Worm (Caenorhabditis elegans) whole organism, midembryonic: ENCODE results near the gene daf-37.

Experiments used
- T22C8.4 ChIP-seq: fragments of 200-800 bp; sonication (Bioruptor generic); IDR thresholded peaks from 2 replicates; pipeline ENCODE4 v1.3.6; 2022; ENCODE audit warnings: missing genetic modification characterization, missing compliant biosample characterization
- cog-1 ChIP-seq: sonication (generic microtip); optimal IDR thresholded peaks from 2 replicates; lab custom pipeline; 2016; ENCODE audit warnings: missing genetic modification characterization, missing compliant biosample characterization
- flt-1 ChIP-seq: fragments of 200-800 bp; sonication (Bioruptor generic); IDR thresholded peaks from 2 replicates; pipeline ENCODE4 v1.3.6; 2022; ENCODE audit warnings: missing genetic modification characterization, missing compliant biosample characterization
- klf-2 ChIP-seq: fragments of 200-800 bp; sonication (Bioruptor generic); conservative IDR thresholded peaks from 2 replicates; pipeline ENCODE4 v1.3.6; 2022; ENCODE audit warnings: missing genetic modification reagents, missing genetic modification characterization, missing compliant biosample characterization
- med-1 ChIP-seq: sonication (generic microtip); optimal IDR thresholded peaks from 2 replicates; lab custom pipeline; 2017; ENCODE audit warnings: missing genetic modification characterization, mild to moderate bottlenecking, missing compliant biosample characterization, antibody characterized with exemption, missing genetic modification reagents; ENCODE audit not compliant: insufficient read depth
- ref-1 ChIP-seq: fragments of 200-800 bp; sonication (Bioruptor generic); conservative IDR thresholded peaks from 2 replicates; pipeline ENCODE4 v1.3.6; 2022; ENCODE audit warnings: missing genetic modification reagents, missing genetic modification characterization, missing compliant biosample characterization
- tab-1 ChIP-seq: fragments of 200-800 bp; sonication (Bioruptor generic); IDR thresholded peaks from 2 replicates; pipeline ENCODE4 v1.3.6; 2022; ENCODE audit warnings: missing genetic modification characterization, missing compliant biosample characterization
- ztf-23 ChIP-seq: fragments of 200-800 bp; sonication (Bioruptor generic); IDR thresholded peaks from 2 replicates; pipeline ENCODE4 v1.3.6; 2022; ENCODE audit warnings: missing genetic modification reagents, missing genetic modification characterization, missing compliant biosample characterization
- ztf-29 ChIP-seq: fragments of 200-800 bp; sonication (Bioruptor generic); IDR thresholded peaks from 2 replicates; pipeline ENCODE4 v1.3.6; 2022; ENCODE audit warnings: missing genetic modification reagents, missing genetic modification characterization, missing compliant biosample characterization

Gene daf-37

DNA sequence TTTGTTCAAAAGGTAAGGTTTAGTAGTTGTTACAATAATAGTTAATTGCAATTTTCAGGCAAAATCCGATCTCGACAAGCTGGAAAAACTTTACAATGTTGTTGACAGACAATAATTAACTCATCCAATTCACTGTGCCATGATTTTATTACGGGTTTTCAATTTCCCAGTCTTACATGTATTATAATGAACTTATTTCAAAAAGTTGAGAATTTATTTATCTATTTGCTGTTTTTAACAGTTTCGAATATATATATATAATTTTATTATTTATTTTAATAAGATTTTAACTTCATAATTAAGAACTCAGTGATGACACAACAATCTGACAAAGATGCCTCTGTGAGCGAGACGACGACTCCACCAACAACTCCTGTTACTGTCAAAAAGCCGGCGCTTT is 38.0 kb upstream of the daf-37 start, which contains the start of gene lelo-1:
TSS of gene lelo-1 (plus strand) at position 301 of the 400 bp plus-strand sequence.
- no peak for TF ChIP-seq tab-1 (GFP tag; lab: Robert Waterston, UW)
- TF ChIP-seq ref-1 (GFP tag; lab: Robert Waterston, UW) = no peak
- TF ChIP-seq T22C8.4 = no peak
- no peak for TF ChIP-seq klf-2
- no peak for TF ChIP-seq ztf-23 (GFP tag; lab: Robert Waterston, UW)
- no peak for TF ChIP-seq ztf-29 (GFP tag; lab: Robert Waterston, UW)
- TF ChIP-seq cog-1 = no peak
- TF ChIP-seq med-1 = no peak
- no peak for TF ChIP-seq flt-1 (GFP tag; lab: Robert Waterston, UW)

DNA sequence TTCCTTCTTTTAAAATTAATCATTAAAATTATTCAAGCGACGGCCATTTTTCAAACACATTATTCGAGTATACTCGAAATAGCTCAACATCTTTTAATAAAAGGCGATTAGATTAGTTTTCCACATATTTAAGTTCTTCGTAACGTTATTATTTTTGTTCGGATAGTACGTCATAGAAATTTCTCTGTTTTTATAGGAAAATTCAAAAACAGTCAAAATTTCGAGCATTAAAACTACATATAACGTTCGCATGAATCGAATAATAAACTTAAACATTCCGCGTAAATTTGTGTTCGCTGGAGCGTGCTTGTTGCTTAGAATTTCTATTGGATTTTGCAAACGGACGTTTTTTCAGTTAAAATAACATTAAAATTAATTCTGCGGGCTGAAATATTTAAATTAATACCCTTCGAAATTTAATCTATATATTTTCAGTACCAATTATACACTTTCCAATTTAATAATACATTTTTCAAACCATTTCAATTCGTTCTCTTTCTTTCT is 37.2 kb upstream of the daf-37 start, which contains the start of gene blos-4:
TSS of gene blos-4 (plus strand) at position 51 of the 504 bp plus-strand sequence.
- TF ChIP-seq ztf-29 (GFP tag; lab: Robert Waterston, UW) = no peak
- TF ChIP-seq med-1 = no peak
- no peak for TF ChIP-seq ref-1 (GFP tag; lab: Robert Waterston, UW)
- no peak for TF ChIP-seq klf-2
- TF ChIP-seq flt-1 (GFP tag; lab: Robert Waterston, UW) = no peak
- no peak for TF ChIP-seq T22C8.4
- TF ChIP-seq tab-1 (GFP tag; lab: Robert Waterston, UW) = no peak
- TF ChIP-seq ztf-23 (GFP tag; lab: Robert Waterston, UW) = no peak
- TF ChIP-seq cog-1 = no peak

ce11 chrII:6244171-6244570 is 36.2 kb upstream of the daf-37 start, which contains the start of gene tat-4:
Gene tat-4 (minus strand): TSS chrII:6244287.
- TF ChIP-seq tab-1 (GFP tag; lab: Robert Waterston, UW) (no peak), klf-2 (no peak), ztf-29 (GFP tag; lab: Robert Waterston, UW) (no peak), T22C8.4 (no peak), cog-1 (no peak), ztf-23 (GFP tag; lab: Robert Waterston, UW) (no peak), flt-1 (GFP tag; lab: Robert Waterston, UW) (no peak)

- no peak for TF ChIP-seq cog-1
- no peak for TF ChIP-seq med-1
- no peak for TF ChIP-seq klf-2
- no peak for TF ChIP-seq ztf-29 (GFP tag; lab: Robert Waterston, UW)
- TF ChIP-seq tab-1 (GFP tag; lab: Robert Waterston, UW) = no peak
- no peak for TF ChIP-seq ztf-23 (GFP tag; lab: Robert Waterston, UW)
- TF ChIP-seq ref-1 (GFP tag; lab: Robert Waterston, UW) = no peak
- TF ChIP-seq flt-1 (GFP tag; lab: Robert Waterston, UW) = no peak
- TF ChIP-seq T22C8.4 = no peak
Measured at ce11 chrII:6241758-6242157, 33.7 kb upstream of the daf-37 start, which contains the start of gene T24H7.8. Gene T24H7.8 (plus strand): TSS chrII:6242058.

DNA sequence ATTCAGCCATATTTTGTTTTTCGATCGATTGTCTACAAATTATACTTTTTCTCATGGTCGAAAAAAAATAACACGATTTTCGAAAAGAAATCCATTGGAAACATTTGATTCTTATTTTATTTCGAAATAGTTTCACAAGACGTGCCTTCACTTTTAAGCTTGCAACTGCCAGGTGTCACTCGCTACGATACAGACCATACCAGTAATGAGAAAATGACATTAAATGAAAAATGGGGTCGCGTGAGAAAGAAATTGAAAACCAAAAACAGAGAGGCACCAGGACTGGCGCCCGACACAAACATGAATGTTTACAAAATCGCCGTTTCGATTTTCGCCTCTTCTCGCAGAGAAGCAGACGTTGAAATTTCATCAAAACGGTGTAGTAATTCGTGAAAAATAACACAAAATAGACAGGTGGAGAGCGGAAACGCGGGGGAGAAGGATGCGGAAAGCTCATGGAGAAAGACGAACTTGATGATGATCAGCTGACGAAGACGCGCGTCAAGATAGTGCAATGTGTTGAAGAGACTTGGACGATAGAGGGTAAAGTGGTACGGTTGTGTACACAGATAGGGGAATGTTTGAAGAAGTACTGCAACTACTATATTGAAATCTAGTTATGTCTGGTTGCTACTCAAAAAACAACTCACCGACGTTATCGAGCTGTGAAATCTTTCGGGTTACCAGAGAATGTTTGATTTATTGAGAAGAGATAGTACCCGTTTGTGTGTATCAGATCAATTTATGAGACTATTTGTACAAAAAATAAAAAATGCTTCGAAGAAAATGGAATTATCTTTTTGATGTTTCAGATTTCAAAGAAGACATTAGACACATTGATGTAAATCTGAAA is 28.3 kb upstream of the daf-37 start:
- no peak for TF ChIP-seq med-1
- no peak for TF ChIP-seq tab-1 (GFP tag; lab: Robert Waterston, UW)
- TF ChIP-seq flt-1 (GFP tag; lab: Robert Waterston, UW) = no peak
- TF ChIP-seq ztf-29 (GFP tag; lab: Robert Waterston, UW) = no peak
- no peak for TF ChIP-seq ref-1 (GFP tag; lab: Robert Waterston, UW)
- no peak for TF ChIP-seq klf-2
- no peak for TF ChIP-seq ztf-23 (GFP tag; lab: Robert Waterston, UW)
- TF ChIP-seq cog-1 = no peak
- no peak for TF ChIP-seq T22C8.4

ce11 chrII:6235432-6236092 is 27.5 kb upstream of the daf-37 start, which contains the start of gene T24H7.9:
Gene T24H7.9 (minus strand): TSS chrII:6235505.
- TF ChIP-seq cog-1 = no peak
- TF ChIP-seq ztf-23 (GFP tag; lab: Robert Waterston, UW) = no peak
- TF ChIP-seq med-1 = no peak
- TF ChIP-seq flt-1 (GFP tag; lab: Robert Waterston, UW) = no peak
- no peak for TF ChIP-seq klf-2
- TF ChIP-seq ref-1 (GFP tag; lab: Robert Waterston, UW) = no peak
- no peak for TF ChIP-seq ztf-29 (GFP tag; lab: Robert Waterston, UW)
- no peak for TF ChIP-seq tab-1 (GFP tag; lab: Robert Waterston, UW)
- no peak for TF ChIP-seq T22C8.4

ce11 chrII:6230116-6230515 is 22.1 kb upstream of the daf-37 start:
- TF ChIP-seq flt-1 (GFP tag; lab: Robert Waterston, UW) = no peak
- TF ChIP-seq med-1 = no peak
- TF ChIP-seq ztf-29 (GFP tag; lab: Robert Waterston, UW) = no peak
- TF ChIP-seq ref-1 (GFP tag; lab: Robert Waterston, UW) = no peak
- no peak for TF ChIP-seq ztf-23 (GFP tag; lab: Robert Waterston, UW)
- no peak for TF ChIP-seq cog-1
- no peak for TF ChIP-seq tab-1 (GFP tag; lab: Robert Waterston, UW)
- no peak for TF ChIP-seq klf-2
- no peak for TF ChIP-seq T22C8.4

ce11 chrII:6226995-6227394 is 19.0 kb upstream of the daf-37 start, which contains the start of gene srsy-2:
Gene srsy-2 (minus strand): TSS chrII:6227095.
- TF ChIP-seq ztf-23 (GFP tag; lab: Robert Waterston, UW) (no peak), klf-2 (no peak), flt-1 (GFP tag; lab: Robert Waterston, UW) (no peak), T22C8.4 (no peak)

- no peak for TF ChIP-seq ztf-29 (GFP tag; lab: Robert Waterston, UW)
- no peak for TF ChIP-seq klf-2
- no peak for TF ChIP-seq cog-1
- no peak for TF ChIP-seq T22C8.4
- TF ChIP-seq ztf-23 (GFP tag; lab: Robert Waterston, UW) = no peak
- no peak for TF ChIP-seq flt-1 (GFP tag; lab: Robert Waterston, UW)
- no peak for TF ChIP-seq ref-1 (GFP tag; lab: Robert Waterston, UW)
- no peak for TF ChIP-seq med-1
- TF ChIP-seq tab-1 (GFP tag; lab: Robert Waterston, UW) = no peak
Measured at ce11 chrII:6223755-6224154, 15.7 kb upstream of the daf-37 start.
